Fruit fly (Drosophila melanogaster) whole organism, pupa: ENCODE data around the gene dar1.

Experiments
- CG10348 ChIP-seq: fragments of 200-800 bp; sonication (Bioruptor generic); IDR thresholded peaks from 2 replicates; pipeline ENCODE4 v1.3.6; 2022; ENCODE audit warnings: missing biosample characterization, missing genetic modification characterization
- CG12605 ChIP-seq: fragments of 200-800 bp; sonication (Bioruptor generic); IDR thresholded peaks from 2 replicates; pipeline ENCODE4 v1.3.6; 2022; ENCODE audit warnings: missing biosample characterization, missing genetic modification characterization
- CG13204 ChIP-seq: fragments of 200-800 bp; sonication (Bioruptor generic); optimal IDR thresholded peaks from 2 replicates; lab custom pipeline; 2018; ENCODE audit warnings: missing biosample characterization, mild to moderate bottlenecking, missing genetic modification characterization, moderate library complexity
- CG14655 ChIP-seq: fragments of 200-800 bp; sonication (Bioruptor generic); optimal IDR thresholded peaks from 3 replicates; lab custom pipeline; 2017; ENCODE audit warnings: mild to moderate bottlenecking, missing biosample characterization, missing genetic modification reagents, missing genetic modification characterization
- CG15710 ChIP-seq: fragments of 200-800 bp; sonication (Bioruptor generic); optimal IDR thresholded peaks from 2 replicates; lab custom pipeline; 2018; ENCODE audit warnings: missing biosample characterization, mild to moderate bottlenecking, missing genetic modification characterization, moderate library complexity
- CG17806 ChIP-seq: fragments of 200-800 bp; sonication (Bioruptor generic); optimal IDR thresholded peaks from 2 replicates; lab custom pipeline; 2018; ENCODE audit warnings: missing biosample characterization, mild to moderate bottlenecking, missing genetic modification characterization, moderate library complexity
- CG32121 ChIP-seq: fragments of 200-800 bp; sonication (Bioruptor generic); IDR thresholded peaks from 2 replicates; pipeline ENCODE4 v1.3.6; 2022; ENCODE audit warnings: missing biosample characterization, missing genetic modification characterization
- CG34367 ChIP-seq: fragments of 200-800 bp; sonication (Bioruptor generic); optimal IDR thresholded peaks from 2 replicates; lab custom pipeline; 2018; ENCODE audit warnings: missing biosample characterization, mild to moderate bottlenecking, missing genetic modification characterization
- CG4496 ChIP-seq: fragments of 200-800 bp; sonication (Bioruptor generic); IDR thresholded peaks from 3 replicates; pipeline ENCODE4 v1.3.6; 2022; ENCODE audit warnings: missing biosample characterization, missing genetic modification characterization
- CG8159 ChIP-seq: fragments of 200-800 bp; sonication (Bioruptor generic); optimal IDR thresholded peaks from 3 replicates; lab custom pipeline; 2018; ENCODE audit warnings: missing biosample characterization, mild to moderate bottlenecking, missing genetic modification characterization, moderate library complexity
- CG8301 ChIP-seq: fragments of 200-800 bp; sonication (Bioruptor generic); optimal IDR thresholded peaks from 2 replicates; lab custom pipeline; 2018; ENCODE audit warnings: missing biosample characterization, mild to moderate bottlenecking, missing genetic modification characterization
- CG9948 ChIP-seq: fragments of 200-800 bp; sonication (Bioruptor generic); optimal IDR thresholded peaks from 2 replicates; lab custom pipeline; 2018; ENCODE audit warnings: missing biosample characterization, mild to moderate bottlenecking, missing genetic modification characterization, moderate library complexity
- D1 ChIP-seq: fragments of 200-800 bp; sonication (Bioruptor generic); optimal IDR thresholded peaks from 2 replicates; lab custom pipeline; 2018; ENCODE audit warnings: missing biosample characterization, mild to moderate bottlenecking, missing genetic modification characterization, moderate library complexity
- EcR ChIP-seq: fragments of 200-800 bp; sonication (Bioruptor generic); optimal IDR thresholded peaks from 3 replicates; lab custom pipeline; 2019; ENCODE audit warnings: missing biosample characterization, missing genetic modification characterization, mild to moderate bottlenecking, moderate library complexity, missing genetic modification reagents
- Ets98B ChIP-seq: fragments of 200-800 bp; sonication (Bioruptor generic); IDR thresholded peaks from 2 replicates; pipeline ENCODE4 v1.3.6; 2022; ENCODE audit warnings: missing biosample characterization, missing genetic modification characterization
- Pif1A ChIP-seq: fragments of 200-800 bp; sonication (Bioruptor generic); optimal IDR thresholded peaks from 3 replicates; lab custom pipeline; 2016; ENCODE audit warnings: missing biosample characterization, missing genetic modification characterization
- Pif1B ChIP-seq: fragments of 200-800 bp; sonication (Bioruptor generic); optimal IDR thresholded peaks from 3 replicates; lab custom pipeline; 2016; ENCODE audit warnings: missing biosample characterization, missing genetic modification characterization
- Snoo ChIP-seq: fragments of 200-800 bp; sonication (Bioruptor generic); optimal IDR thresholded peaks from 3 replicates; lab custom pipeline; 2017; ENCODE audit warnings: missing biosample characterization, mild to moderate bottlenecking, missing genetic modification characterization, inconsistent platforms
- fd96Ca ChIP-seq: fragments of 200-800 bp; sonication (Bioruptor generic); IDR thresholded peaks from 3 replicates; pipeline ENCODE4 v1.3.6; 2022; ENCODE audit warnings: missing biosample characterization, missing genetic modification characterization
- gl ChIP-seq: fragments of 200-800 bp; sonication (Bioruptor generic); optimal IDR thresholded peaks from 2 replicates; lab custom pipeline; 2018; ENCODE audit warnings: missing biosample characterization, mild to moderate bottlenecking, missing genetic modification characterization
- rn ChIP-seq: fragments of 200-800 bp; sonication (Bioruptor generic); IDR thresholded peaks from 2 replicates; pipeline ENCODE4 v1.3.6; 2022; ENCODE audit warnings: missing biosample characterization, missing genetic modification characterization

Gene dar1

dm6 chr3L:3640916-3641315, 14.8 kb downstream of the dar1 start:
- no peak for TF ChIP-seq CG13204
- no peak for TF ChIP-seq EcR (GFP tag; lab: Kevin White, UChicago)
- TF ChIP-seq CG9948 = no peak
- no peak for TF ChIP-seq CG4496 (GFP tag; lab: Robert Waterston, UW)
- TF ChIP-seq CG15710 (tag; lab: Kevin White, UChicago) = no peak
- no peak for TF ChIP-seq CG14655 (GFP tag; lab: Kevin White, UChicago)
- no peak for TF ChIP-seq CG10348 (GFP tag; lab: Robert Waterston, UW)
- no peak for TF ChIP-seq CG12605 (GFP tag; lab: Robert Waterston, UW)
- no peak for TF ChIP-seq CG17806
- TF ChIP-seq rn (GFP tag; lab: Robert Waterston, UW) = no peak
- TF ChIP-seq Pif1A (GFP tag; lab: Kevin White, UChicago) = no peak
- TF ChIP-seq D1 (tag; lab: Kevin White, UChicago) = no peak
- no peak for TF ChIP-seq CG32121
- no peak for TF ChIP-seq Ets98B (GFP tag; lab: Robert Waterston, UW)

dm6 chr3L:3644337-3645027, 18.3 kb downstream of the dar1 start:
- no peak for TF ChIP-seq rn (GFP tag; lab: Robert Waterston, UW)
- 0 out of 3 replicates have a peak, but pooled peaks have one; percentile 18 for TF ChIP-seq fd96Ca (GFP tag; lab: Robert Waterston, UW)
- TF ChIP-seq Pif1B (GFP tag; lab: Kevin White, UChicago) = no peak
- TF ChIP-seq CG14655 (GFP tag; lab: Kevin White, UChicago) = peak; percentile 52
- TF ChIP-seq gl (tag; lab: Kevin White, UChicago) = peak; percentile 32
- TF ChIP-seq CG13204 = peak; percentile 8
- TF ChIP-seq CG9948 = peak; percentile 56
- TF ChIP-seq Snoo = no peak
- TF ChIP-seq CG34367 (tag; lab: Kevin White, UChicago) = peak; percentile 31
- TF ChIP-seq EcR (GFP tag; lab: Kevin White, UChicago) = no peak
- peak; percentile 64 for TF ChIP-seq CG17806
- TF ChIP-seq Ets98B (GFP tag; lab: Robert Waterston, UW) = no peak
- TF ChIP-seq CG8159 (tag; lab: Kevin White, UChicago) = peak; percentile 73
- TF ChIP-seq D1 (tag; lab: Kevin White, UChicago) = no peak
- no peak for TF ChIP-seq Pif1A (GFP tag; lab: Kevin White, UChicago)
- TF ChIP-seq CG12605 (GFP tag; lab: Robert Waterston, UW) = no peak
- no peak for TF ChIP-seq CG32121
- TF ChIP-seq CG10348 (GFP tag; lab: Robert Waterston, UW) = no peak
- no peak for TF ChIP-seq CG4496 (GFP tag; lab: Robert Waterston, UW)
- peak; percentile 63 for TF ChIP-seq CG15710 (tag; lab: Kevin White, UChicago)
- TF ChIP-seq CG8301 (tag; lab: Kevin White, UChicago) = no peak
- TF ChIP-seq, all 21 proteins: peak for 9

- TF ChIP-seq CG34367 (tag; lab: Kevin White, UChicago) (no peak), CG8301 (tag; lab: Kevin White, UChicago) (no peak), CG4496 (GFP tag; lab: Robert Waterston, UW) (no peak), Pif1B (GFP tag; lab: Kevin White, UChicago) (no peak), Pif1A (GFP tag; lab: Kevin White, UChicago) (no peak), CG10348 (GFP tag; lab: Robert Waterston, UW) (no peak), Ets98B (GFP tag; lab: Robert Waterston, UW) (no peak)
- TF ChIP-seq, all 21 proteins: peak for 0
Measured at dm6 chr3L:3645628-3646360, 19.6 kb downstream of the dar1 start.

dm6 chr3L:3646361-3646759, 20.2 kb downstream of the dar1 start:
- no peak for TF ChIP-seq CG32121
- no peak for TF ChIP-seq gl (tag; lab: Kevin White, UChicago)
- no peak for TF ChIP-seq CG4496 (GFP tag; lab: Robert Waterston, UW)
- TF ChIP-seq CG13204 = no peak
- TF ChIP-seq rn (GFP tag; lab: Robert Waterston, UW) = no peak
- no peak for TF ChIP-seq CG8159 (tag; lab: Kevin White, UChicago)
- TF ChIP-seq CG12605 (GFP tag; lab: Robert Waterston, UW) = no peak
- no peak for TF ChIP-seq D1 (tag; lab: Kevin White, UChicago)
- TF ChIP-seq Pif1B (GFP tag; lab: Kevin White, UChicago) = no peak
- no peak for TF ChIP-seq CG17806
- TF ChIP-seq Pif1A (GFP tag; lab: Kevin White, UChicago) = no peak
- no peak for TF ChIP-seq Ets98B (GFP tag; lab: Robert Waterston, UW)
- TF ChIP-seq Snoo = no peak
- no peak for TF ChIP-seq CG14655 (GFP tag; lab: Kevin White, UChicago)
- no peak for TF ChIP-seq CG15710 (tag; lab: Kevin White, UChicago)
- TF ChIP-seq fd96Ca (GFP tag; lab: Robert Waterston, UW) = no peak
- TF ChIP-seq CG34367 (tag; lab: Kevin White, UChicago) = no peak

- TF ChIP-seq Ets98B (GFP tag; lab: Robert Waterston, UW) = peak; percentile 76
- no peak for TF ChIP-seq gl (tag; lab: Kevin White, UChicago)
- TF ChIP-seq CG17806 = no peak
- TF ChIP-seq CG32121 = peak; percentile 62
- TF ChIP-seq Pif1A (GFP tag; lab: Kevin White, UChicago) = peak; percentile 34
- no peak for TF ChIP-seq D1 (tag; lab: Kevin White, UChicago)
- peak; percentile 67; the same call in 2 of the 3 replicates for TF ChIP-seq fd96Ca (GFP tag; lab: Robert Waterston, UW)
- TF ChIP-seq CG8159 (tag; lab: Kevin White, UChicago) = no peak
- no peak for TF ChIP-seq CG10348 (GFP tag; lab: Robert Waterston, UW)
- TF ChIP-seq CG4496 (GFP tag; lab: Robert Waterston, UW) = peak; percentile 62; the same call in 2 of the 3 replicates
- no peak for TF ChIP-seq CG15710 (tag; lab: Kevin White, UChicago)
- TF ChIP-seq CG8301 (tag; lab: Kevin White, UChicago) = peak; percentile 30
- TF ChIP-seq CG13204 = no peak
- peak; percentile 30 for TF ChIP-seq Snoo
- peak; percentile 27 for TF ChIP-seq Pif1B (GFP tag; lab: Kevin White, UChicago)
- TF ChIP-seq EcR (GFP tag; lab: Kevin White, UChicago) = no peak
- peak; percentile 46; the same call in 1 of the 2 replicates for TF ChIP-seq rn (GFP tag; lab: Robert Waterston, UW)
- no peak; the same call in 1 of the 2 replicates for TF ChIP-seq CG12605 (GFP tag; lab: Robert Waterston, UW)
- TF ChIP-seq CG9948 = peak; percentile 9
- TF ChIP-seq CG34367 (tag; lab: Kevin White, UChicago) = no peak
- TF ChIP-seq CG14655 (GFP tag; lab: Kevin White, UChicago) = peak; percentile 57
Measured at dm6 chr3L:3649527-3649926, 23.4 kb downstream of the dar1 start.
